Fruit fly (Drosophila melanogaster) whole organism, adult: Measurements from ENCODE around the gene CG9471.
A peak's percentile ranks its signal among the peaks of the same experiment; 100 is the strongest.

ENCODE experiments used
- CG11617 ChIP-seq: fragments of 200-800 bp; sonication (Bioruptor generic); optimal IDR thresholded peaks from 2 replicates; lab custom pipeline; 2017; ENCODE audit warnings: mild to moderate bottlenecking, missing biosample characterization, missing genetic modification reagents, missing genetic modification characterization
- CG12768 ChIP-seq: fragments of 200-800 bp; sonication (Bioruptor generic); optimal IDR thresholded peaks from 2 replicates; lab custom pipeline; 2017; ENCODE audit warnings: missing biosample characterization, missing genetic modification characterization, mild to moderate bottlenecking, moderate library complexity, missing genetic modification reagents
- CG14711 ChIP-seq: fragments of 200-800 bp; sonication (Bioruptor generic); optimal IDR thresholded peaks from 2 replicates; lab custom pipeline; 2018; ENCODE audit warnings: missing biosample characterization, mild to moderate bottlenecking, missing genetic modification characterization, moderate library complexity
- CG1620 ChIP-seq: fragments of 200-800 bp; sonication (Bioruptor generic); optimal IDR thresholded peaks from 2 replicates; lab custom pipeline; 2016; ENCODE audit warnings: missing biosample characterization, missing genetic modification characterization
- CG33017 ChIP-seq: fragments of 200-800 bp; sonication (Bioruptor generic); optimal IDR thresholded peaks from 2 replicates; lab custom pipeline; 2018; ENCODE audit warnings: missing biosample characterization, mild to moderate bottlenecking, missing genetic modification characterization, moderate library complexity
- CG5204 ChIP-seq: fragments of 200-800 bp; sonication (Bioruptor generic); optimal IDR thresholded peaks from 2 replicates; lab custom pipeline; 2016; ENCODE audit warnings: missing biosample characterization, missing genetic modification characterization
- CG7045 ChIP-seq: fragments of 200-800 bp; sonication (Bioruptor generic); optimal IDR thresholded peaks from 2 replicates; lab custom pipeline; 2017; ENCODE audit warnings: missing biosample characterization, mild to moderate bottlenecking, missing genetic modification characterization
- CG7101 ChIP-seq: fragments of 200-800 bp; sonication (Bioruptor generic); optimal IDR thresholded peaks from 2 replicates; lab custom pipeline; 2018; ENCODE audit warnings: missing biosample characterization, mild to moderate bottlenecking, missing genetic modification characterization, moderate library complexity
- Clk ChIP-seq: fragments of 200-800 bp; sonication (Bioruptor generic); optimal IDR thresholded peaks from 2 replicates; lab custom pipeline; 2017; ENCODE audit warnings: missing biosample characterization, missing genetic modification characterization
- Crg-1 ChIP-seq: fragments of 200-800 bp; sonication (Bioruptor generic); optimal IDR thresholded peaks from 2 replicates; lab custom pipeline; 2016; ENCODE audit warnings: missing biosample characterization, missing genetic modification characterization
- Hr96 ChIP-seq: fragments of 200-800 bp; sonication (Bioruptor generic); optimal IDR thresholded peaks from 2 replicates; lab custom pipeline; 2016; ENCODE audit warnings: missing biosample characterization, missing genetic modification characterization
- Mnt ChIP-seq: fragments of 200-800 bp; sonication (Bioruptor generic); optimal IDR thresholded peaks from 2 replicates; lab custom pipeline; 2016; ENCODE audit warnings: missing biosample characterization, mild to moderate bottlenecking, missing genetic modification characterization
- bab1 ChIP-seq: fragments of 200-800 bp; sonication (Bioruptor generic); optimal IDR thresholded peaks from 3 replicates; lab custom pipeline; 2019; ENCODE audit warnings: missing biosample characterization, mild to moderate bottlenecking, missing genetic modification characterization, moderate library complexity
- cic ChIP-seq: fragments of 200-800 bp; sonication (Bioruptor generic); optimal IDR thresholded peaks from 2 replicates; lab custom pipeline; 2017; ENCODE audit warnings: missing biosample characterization, mild to moderate bottlenecking, missing genetic modification characterization, moderate library complexity
- cnc ChIP-seq, 2 experiments: fragments of >200 bp; optimal IDR thresholded peaks; 2 replicates each; lab custom pipeline; 2017
- kay ChIP-seq: fragments of 200-800 bp; sonication (Bioruptor generic); peaks from one replicate; lab custom pipeline; 2016; ENCODE audit warnings: missing biosample characterization, missing genetic modification characterization, borderline replicate concordance
- ovo ChIP-seq: fragments of 200-800 bp; sonication (Bioruptor generic); optimal IDR thresholded peaks from 2 replicates; lab custom pipeline; 2016; ENCODE audit warnings: missing biosample characterization, missing genetic modification characterization
- pad ChIP-seq: fragments of 200-800 bp; sonication (Bioruptor generic); optimal IDR thresholded peaks from 3 replicates; lab custom pipeline; 2017; ENCODE audit warnings: missing biosample characterization, missing genetic modification characterization, mild to moderate bottlenecking, moderate library complexity, missing genetic modification reagents
- tj ChIP-seq: fragments of 200-800 bp; sonication (Bioruptor generic); optimal IDR thresholded peaks from 3 replicates; lab custom pipeline; 2017; ENCODE audit warnings: missing biosample characterization, mild to moderate bottlenecking, missing genetic modification characterization, moderate library complexity
- toe ChIP-seq: fragments of 200-800 bp; sonication (Bioruptor generic); optimal IDR thresholded peaks from 2 replicates; lab custom pipeline; 2016; ENCODE audit warnings: missing biosample characterization, missing genetic modification characterization

CG9471 gene

dm6 chr3R:9759360-9760191, 11.8 kb downstream of the CG9471 start, which contains the start of gene Mpi:
Gene Mpi (plus strand): TSS chr3R:9759622.
- TF ChIP-seq kay (GFP tag; lab: Kevin White, UChicago): no peak
- TF ChIP-seq tj (GFP tag; lab: Kevin White, UChicago): peak; percentile 38
- peak; percentile 70 for TF ChIP-seq bab1
- TF ChIP-seq Mnt (GFP tag; lab: Kevin White, UChicago): peak; percentile 43
- peak; percentile 23 for TF ChIP-seq CG1620 (GFP tag; lab: Kevin White, UChicago)
- peak; percentile 44 for TF ChIP-seq CG12768 (GFP tag; lab: Kevin White, UChicago)
- peak; percentile 2 for TF ChIP-seq CG7101 (tag; lab: Kevin White, UChicago)
- TF ChIP-seq ovo (GFP tag; lab: Kevin White, UChicago): no peak
- peak; percentile 21 for TF ChIP-seq CG33017 (tag; lab: Kevin White, UChicago)
- TF ChIP-seq cic (GFP tag; lab: Kevin White, UChicago): peak; percentile 85
- TF ChIP-seq CG14711: no peak
- peak; percentile 50 for TF ChIP-seq CG11617 (GFP tag; lab: Kevin White, UChicago)

- TF ChIP-seq Crg-1 (GFP tag; lab: Kevin White, UChicago) (peak; percentile 19), Clk (GFP tag; lab: Kevin White, UChicago) (no peak), CG14711 (peak; percentile 71), CG12768 (GFP tag; lab: Kevin White, UChicago) (no peak), bab1 (peak; percentile 21), CG11617 (GFP tag; lab: Kevin White, UChicago) (peak; percentile 4), pad (no peak), ovo (GFP tag; lab: Kevin White, UChicago) (no peak), Hr96 (GFP tag; lab: Kevin White, UChicago) (no peak)
Observed at dm6 chr3R:9756187-9756586, 15.2 kb downstream of the CG9471 start, which contains the start of the genes Alg12 and Rpt3R. Gene Alg12 (plus strand): TSS chr3R:9756491. Gene Rpt3R (minus strand): TSS chr3R:9756510.

dm6 chr3R:9754487-9754886, 16.9 kb downstream of the CG9471 start, which contains the start of gene Tti1:
Gene Tti1 (minus strand): TSS chr3R:9754686.
- TF ChIP-seq pad (no peak), Mnt (GFP tag; lab: Kevin White, UChicago) (no peak), cic (GFP tag; lab: Kevin White, UChicago) (no peak), cnc (optimal IDR thresholded peaks at IDR 0.05; lab: Kevin White, UChicago) (no peak)

- TF ChIP-seq bab1: no peak
- no peak for TF ChIP-seq Hr96 (GFP tag; lab: Kevin White, UChicago)
- no peak for TF ChIP-seq toe (GFP tag; lab: Kevin White, UChicago)
- no peak for TF ChIP-seq Mnt (GFP tag; lab: Kevin White, UChicago)
- no peak for TF ChIP-seq CG11617 (GFP tag; lab: Kevin White, UChicago)
- TF ChIP-seq Crg-1 (GFP tag; lab: Kevin White, UChicago): no peak
- no peak for TF ChIP-seq cnc (optimal IDR thresholded peaks at IDR 0.05; lab: Kevin White, UChicago)
- TF ChIP-seq CG7045 (GFP tag; lab: Kevin White, UChicago): no peak
- TF ChIP-seq ovo (GFP tag; lab: Kevin White, UChicago): no peak
- no peak for TF ChIP-seq CG1620 (GFP tag; lab: Kevin White, UChicago)
- TF ChIP-seq Clk (GFP tag; lab: Kevin White, UChicago): no peak
- TF ChIP-seq pad: no peak
- no peak for TF ChIP-seq CG33017 (tag; lab: Kevin White, UChicago)
- TF ChIP-seq tj (GFP tag; lab: Kevin White, UChicago): no peak
- no peak for TF ChIP-seq CG12768 (GFP tag; lab: Kevin White, UChicago)
- no peak for TF ChIP-seq kay (GFP tag; lab: Kevin White, UChicago)
- TF ChIP-seq CG7101 (tag; lab: Kevin White, UChicago): no peak
Observed at dm6 chr3R:9747900-9748663, 23.3 kb downstream of the CG9471 start.

- TF ChIP-seq CG7101 (tag; lab: Kevin White, UChicago) (no peak), tj (GFP tag; lab: Kevin White, UChicago) (no peak), cnc (optimal IDR thresholded peaks at IDR 0.05; lab: Kevin White, UChicago) (no peak), CG33017 (tag; lab: Kevin White, UChicago) (no peak), pad (no peak), cic (GFP tag; lab: Kevin White, UChicago) (no peak), Crg-1 (GFP tag; lab: Kevin White, UChicago) (no peak), kay (GFP tag; lab: Kevin White, UChicago) (no peak), Clk (GFP tag; lab: Kevin White, UChicago) (no peak), CG11617 (GFP tag; lab: Kevin White, UChicago) (no peak), CG7045 (GFP tag; lab: Kevin White, UChicago) (no peak), Mnt (GFP tag; lab: Kevin White, UChicago) (no peak), CG12768 (GFP tag; lab: Kevin White, UChicago) (no peak), bab1 (no peak), toe (GFP tag; lab: Kevin White, UChicago) (no peak), ovo (GFP tag; lab: Kevin White, UChicago) (no peak), Hr96 (GFP tag; lab: Kevin White, UChicago) (no peak), CG5204 (GFP tag; lab: Kevin White, UChicago) (no peak), CG14711 (no peak)
Observed at dm6 chr3R:9747875-9747899, 23.7 kb downstream of the CG9471 start, which contains the start of gene PpD3. Gene PpD3 (plus strand): TSS chr3R:9747875.
